Worm (Caenorhabditis elegans): ENCODE data around the gene col-75.

ce11 chrII:6379038-6379563 lies 47.0 kb upstream of the col-75 start:
- no peak for TF ChIP-seq lsy-12 (tag; optimal IDR thresholded peaks at IDR 0.05)
- TF ChIP-seq fkh-10 (GFP tag; optimal IDR thresholded peaks at IDR 0.05): no peak
- no peak for TF ChIP-seq ama-1 (optimal IDR thresholded peaks at IDR 0.05)
- no peak for TF ChIP-seq pqm-1 (tag; optimal IDR thresholded peaks at IDR 0.05)
- no peak for TF ChIP-seq skn-1 (tag; optimal IDR thresholded peaks at IDR 0.05)
- no peak for TF ChIP-seq ZK546.5 (tag; optimal IDR thresholded peaks at IDR 0.05)
- peak; percentile 42 for TF ChIP-seq nhr-43 (tag; optimal IDR thresholded peaks at IDR 0.05; ENCODE audit: poor library complexity, severe bottlenecking)
- TF ChIP-seq tbx-2 (tag; optimal IDR thresholded peaks at IDR 0.05): no peak
